Fruit fly (Drosophila melanogaster) whole organism, pupa: ENCODE data around the gene Rph.

Source experiments
- CG12605 ChIP-seq: fragments of 200-800 bp; sonication (Bioruptor generic); IDR thresholded peaks from 2 replicates; pipeline ENCODE4 v1.3.6; 2022; ENCODE audit warnings: missing biosample characterization, missing genetic modification characterization
- CG14655 ChIP-seq: fragments of 200-800 bp; sonication (Bioruptor generic); optimal IDR thresholded peaks from 3 replicates; lab custom pipeline; 2017; ENCODE audit warnings: mild to moderate bottlenecking, missing biosample characterization, missing genetic modification reagents, missing genetic modification characterization
- CG32121 ChIP-seq: fragments of 200-800 bp; sonication (Bioruptor generic); IDR thresholded peaks from 2 replicates; pipeline ENCODE4 v1.3.6; 2022; ENCODE audit warnings: missing biosample characterization, missing genetic modification characterization
- fd96Ca ChIP-seq: fragments of 200-800 bp; sonication (Bioruptor generic); IDR thresholded peaks from 3 replicates; pipeline ENCODE4 v1.3.6; 2022; ENCODE audit warnings: missing biosample characterization, missing genetic modification characterization
- rn ChIP-seq: fragments of 200-800 bp; sonication (Bioruptor generic); IDR thresholded peaks from 2 replicates; pipeline ENCODE4 v1.3.6; 2022; ENCODE audit warnings: missing biosample characterization, missing genetic modification characterization

dm6 chrX:10734763-10735681, 22.4 kb downstream of the Rph start:
- no peak for TF ChIP-seq CG12605 (GFP tag; lab: Robert Waterston, UW)
- no peak for TF ChIP-seq CG32121 (GFP tag; lab: Robert Waterston, UW)
- TF ChIP-seq fd96Ca (GFP tag; lab: Robert Waterston, UW) = 0 out of 3 replicates have a peak, but pooled peaks have one; percentile 12
- TF ChIP-seq CG14655 (GFP tag; lab: Kevin White, UChicago) = no peak
- TF ChIP-seq rn (GFP tag; lab: Robert Waterston, UW) = no peak
